Worm (Caenorhabditis elegans) whole organism, early embryonic: ENCODE data around the gene srx-134.

Experiments used
- F13C5.2 ChIP-seq: sonication (generic microtip); optimal IDR thresholded peaks from 2 replicates; lab custom pipeline; 2017; ENCODE audit warnings: mild to moderate bottlenecking, missing genetic modification characterization, inconsistent platforms, missing compliant biosample characterization
- ama-1 ChIP-seq: fragments of 150-350 bp; optimal IDR thresholded peaks from 2 replicates; lab custom pipeline; 2014
- ceh-13 ChIP-seq: fragments of 200-800 bp; sonication (Bioruptor generic); optimal IDR thresholded peaks from 2 replicates; lab custom pipeline; 2018; ENCODE audit warnings: mild to moderate bottlenecking, missing genetic modification characterization, missing compliant biosample characterization
- ets-7 ChIP-seq: sonication (generic microtip); optimal IDR thresholded peaks from 2 replicates; lab custom pipeline; 2016; ENCODE audit warnings: missing genotype, missing genetic modification characterization, missing compliant biosample characterization
- flt-1 ChIP-seq: fragments of 200-800 bp; sonication (Bioruptor generic); IDR thresholded peaks from 2 replicates; pipeline ENCODE4 v1.3.6; 2022; ENCODE audit warnings: missing genetic modification characterization, missing compliant biosample characterization
- sea-1 ChIP-seq: fragments of 200-800 bp; sonication (Bioruptor generic); conservative IDR thresholded peaks from 2 replicates; pipeline ENCODE4 v1.3.6; 2022; ENCODE audit warnings: missing genetic modification characterization, missing compliant biosample characterization

ce11 chrV:13857132-13857531 is 856 bp upstream of the srx-134 start, which contains the start of gene srx-136:
- no peak for TF ChIP-seq ama-1 (lab: Kevin White, UChicago)
- no peak for TF ChIP-seq ets-7 (tag; lab: Kevin White, UChicago)
- no peak for TF ChIP-seq flt-1 (GFP tag; lab: Robert Waterston, UW)
- no peak for TF ChIP-seq ceh-13 (GFP tag; lab: Kevin White, UChicago)
- no peak for TF ChIP-seq F13C5.2 (tag; lab: Kevin White, UChicago)
- TF ChIP-seq sea-1 (GFP tag; lab: Robert Waterston, UW) = no peak
